Worm (Caenorhabditis elegans): ENCODE measurements around the gene sri-73.
A peak's percentile ranks its signal among the peaks of the same experiment; 100 is the strongest.

- no peak for TF ChIP-seq egl-27 (tag; optimal IDR thresholded peaks at IDR 0.05)
- TF ChIP-seq elt-1 (tag; optimal IDR thresholded peaks at IDR 0.05), result no peak
- TF ChIP-seq nhr-25 (tag; optimal IDR thresholded peaks at IDR 0.05), result peak; percentile 28
- no peak for TF ChIP-seq nhr-11 (tag; optimal IDR thresholded peaks at IDR 0.05)
- TF ChIP-seq snpc-4 (tag; optimal IDR thresholded peaks at IDR 0.05), result no peak
- TF ChIP-seq nhr-77 (tag; optimal IDR thresholded peaks at IDR 0.05), result no peak
- no peak for TF ChIP-seq skn-1 (tag; optimal IDR thresholded peaks at IDR 0.05)
- no peak for TF ChIP-seq mml-1 (tag; optimal IDR thresholded peaks at IDR 0.05)
Measured at ce11 chrV:534176-534575, 31.7 kb downstream of the sri-73 start, which contains the start of gene nhr-132.

Measured in whole organism, L3 larva.